Fruit fly (Drosophila melanogaster) whole organism, prepupa: ENCODE measurements around the gene CG42571.

Experiments
- CG11902 ChIP-seq: fragments of 200-800 bp; sonication (Bioruptor generic); optimal IDR thresholded peaks from 3 replicates; lab custom pipeline; 2016; ENCODE audit warnings: missing biosample characterization, missing genetic modification characterization
- CG6854 ChIP-seq: fragments of 200-800 bp; sonication (Bioruptor generic); optimal IDR thresholded peaks from 2 replicates; lab custom pipeline; 2017; ENCODE audit warnings: missing biosample characterization, mild to moderate bottlenecking, missing genetic modification characterization
- CG9139 ChIP-seq: fragments of 200-800 bp; sonication (Bioruptor generic); optimal IDR thresholded peaks from 3 replicates; lab custom pipeline; 2017; ENCODE audit warnings: missing biosample characterization, mild to moderate bottlenecking, missing genetic modification characterization
- Gug ChIP-seq: fragments of 200-800 bp; sonication (Bioruptor generic); IDR thresholded peaks from 2 replicates; pipeline ENCODE4 v1.3.6; 2022; ENCODE audit warnings: missing biosample characterization, missing genetic modification characterization
- Lpt ChIP-seq: fragments of 200-800 bp; sonication (Bioruptor generic); optimal IDR thresholded peaks from 3 replicates; lab custom pipeline; 2016; ENCODE audit warnings: missing biosample characterization, missing genetic modification characterization
- acj6 ChIP-seq: fragments of 200-800 bp; sonication (Bioruptor generic); optimal IDR thresholded peaks from 3 replicates; lab custom pipeline; 2016; ENCODE audit warnings: missing biosample characterization, missing genetic modification characterization

- TF ChIP-seq CG11902 (GFP tag; lab: Kevin White, UChicago) (no peak), CG9139 (GFP tag; lab: Kevin White, UChicago) (no peak), Gug (GFP tag; lab: Robert Waterston, UW) (no peak), acj6 (no peak), Lpt (GFP tag; lab: Kevin White, UChicago) (no peak), CG6854 (GFP tag; lab: Kevin White, UChicago) (no peak)
Measured at dm6 chr3L:15694406-15694805, 21.8 kb upstream of the CG42571 start.
